Fruit fly (Drosophila melanogaster) whole organism, embryonic: Measurements from ENCODE around the gene unk.

ENCODE experiments used
- CG10431 ChIP-seq: fragments of 200-800 bp; sonication (Bioruptor generic); optimal IDR thresholded peaks from 3 replicates; lab custom pipeline; 2018; ENCODE audit warnings: missing biosample characterization, mild to moderate bottlenecking, missing genetic modification characterization
- CG11695 ChIP-seq: fragments of 200-800 bp; sonication (Bioruptor generic); IDR thresholded peaks from 3 replicates; pipeline ENCODE4 v1.3.6; 2022; ENCODE audit warnings: missing biosample characterization, missing genetic modification characterization
- CG11696 ChIP-seq: fragments of 200-800 bp; sonication (Bioruptor generic); IDR thresholded peaks from 2 replicates; pipeline ENCODE4 v1.3.6; 2022; ENCODE audit warnings: missing biosample characterization, missing genetic modification characterization
- CG14667 ChIP-seq: fragments of 200-800 bp; sonication (Bioruptor generic); IDR thresholded peaks from 2 replicates; pipeline ENCODE4 v1.3.6; 2022; ENCODE audit warnings: missing biosample characterization, missing genetic modification characterization
- CG14965 ChIP-seq: fragments of 200-800 bp; sonication (Bioruptor generic); optimal IDR thresholded peaks from 2 replicates; lab custom pipeline; 2016; ENCODE audit warnings: missing biosample characterization, missing genetic modification characterization, borderline replicate concordance
- CG2129 ChIP-seq: fragments of 200-800 bp; sonication (Bioruptor generic); IDR thresholded peaks from 2 replicates; pipeline ENCODE4 v1.3.6; 2022; ENCODE audit warnings: missing biosample characterization, missing genetic modification characterization; ENCODE audit not compliant: partially characterized antibody
- CG43689 ChIP-seq: fragments of 200-800 bp; sonication (Bioruptor generic); IDR thresholded peaks from 2 replicates; pipeline ENCODE4 v1.3.6; 2022; ENCODE audit warnings: missing biosample characterization, missing genetic modification characterization
- CG4617 ChIP-seq: fragments of 200-800 bp; sonication (Bioruptor generic); optimal IDR thresholded peaks from 3 replicates; lab custom pipeline; 2016; ENCODE audit warnings: missing biosample characterization, missing genetic modification characterization, borderline replicate concordance
- CG6689 ChIP-seq: fragments of 200-800 bp; sonication (Bioruptor generic); IDR thresholded peaks from 2 replicates; pipeline ENCODE4 v1.3.6; 2022; ENCODE audit warnings: missing biosample characterization, missing genetic modification characterization
- CG7963 ChIP-seq: fragments of 200-800 bp; sonication (Bioruptor generic); IDR thresholded peaks from 3 replicates; pipeline ENCODE4 v1.3.6; 2022; ENCODE audit warnings: missing biosample characterization, missing genetic modification characterization; ENCODE audit not compliant: partially characterized antibody
- CG8281 ChIP-seq: fragments of 200-800 bp; sonication (Bioruptor generic); optimal IDR thresholded peaks from 2 replicates; lab custom pipeline; 2018; ENCODE audit warnings: missing biosample characterization, mild to moderate bottlenecking, missing genetic modification characterization, moderate library complexity
- CrebB ChIP-seq: fragments of 200-800 bp; sonication (Bioruptor generic); optimal IDR thresholded peaks from 3 replicates; lab custom pipeline; 2018; ENCODE audit warnings: missing biosample characterization, mild to moderate bottlenecking, missing genetic modification characterization
- D ChIP-seq, 2 experiments: fragments of 200-800 bp in 1 of 2; fragments of >200 bp in 1 of 2; sonication (Bioruptor generic) in 1 of 2; optimal IDR thresholded peaks; 2 replicates in 1 of 2; 3 replicates in 1 of 2; lab custom pipeline; 2017; ENCODE audit warnings: mild to moderate bottlenecking in 1 of 2, missing biosample characterization in 1 of 2, missing genetic modification characterization in 1 of 2, missing genetic modification reagents in 1 of 2
- Dfd ChIP-seq, 2 experiments: fragments of >200 bp; optimal IDR thresholded peaks; 2 replicates each; lab custom pipeline; 2017; ENCODE audit warnings: missing biosample characterization in 2 of 2, missing genetic modification characterization in 2 of 2
- Dip3 ChIP-seq: fragments of 200-800 bp; sonication (Bioruptor generic); optimal IDR thresholded peaks from 3 replicates; lab custom pipeline; 2016; ENCODE audit warnings: missing biosample characterization, missing genetic modification characterization
- Doc2 ChIP-seq: fragments of 200-800 bp; sonication (Bioruptor generic); IDR thresholded peaks from 2 replicates; pipeline ENCODE4 v1.3.6; 2022; ENCODE audit warnings: missing biosample characterization, missing genetic modification characterization
- ERR ChIP-seq: fragments of 200-800 bp; sonication (Bioruptor generic); optimal IDR thresholded peaks from 2 replicates; lab custom pipeline; 2016; ENCODE audit warnings: missing biosample characterization, missing genetic modification characterization
- Ets65A ChIP-seq: fragments of 200-800 bp; sonication (Bioruptor generic); peaks from one replicate; lab custom pipeline; 2016; ENCODE audit warnings: missing biosample characterization, missing genetic modification characterization
- Fer1 ChIP-seq: fragments of 200-800 bp; sonication (Bioruptor generic); optimal IDR thresholded peaks from 2 replicates; lab custom pipeline; 2017; ENCODE audit warnings: missing biosample characterization, mild to moderate bottlenecking, missing genetic modification characterization
- Hr51 ChIP-seq, 2 experiments: fragments of 200-800 bp; sonication (Bioruptor generic); optimal IDR thresholded peaks; 2 replicates in 1 of 2; 3 replicates in 1 of 2; lab custom pipeline; 2016 to 2018; ENCODE audit warnings: missing biosample characterization in 2 of 2, missing genetic modification characterization in 2 of 2, mild to moderate bottlenecking in 1 of 2, moderate library complexity in 1 of 2
- Kr ChIP-seq: fragments of 200-800 bp; sonication (Bioruptor generic); optimal IDR thresholded peaks from 2 replicates; lab custom pipeline; 2017; ENCODE audit warnings: missing biosample characterization, mild to moderate bottlenecking, missing genetic modification characterization
- MESR4 ChIP-seq: fragments of 200-800 bp; sonication (Bioruptor generic); optimal IDR thresholded peaks from 2 replicates; lab custom pipeline; 2018; ENCODE audit warnings: missing biosample characterization, mild to moderate bottlenecking, missing genetic modification characterization, moderate library complexity
- NFAT ChIP-seq: fragments of 200-800 bp; sonication (Bioruptor generic); IDR thresholded peaks from 2 replicates; pipeline ENCODE4 v1.3.6; 2022; ENCODE audit warnings: missing biosample characterization, missing genetic modification characterization
- Nf-YB ChIP-seq: fragments of 200-800 bp; sonication (Bioruptor generic); optimal IDR thresholded peaks from 3 replicates; lab custom pipeline; 2019; ENCODE audit warnings: missing biosample characterization, mild to moderate bottlenecking, missing genetic modification characterization, moderate library complexity
- Nf-YC ChIP-seq: fragments of 200-800 bp; optimal IDR thresholded peaks from 3 replicates; lab custom pipeline; 2019; ENCODE audit warnings: missing biosample characterization, mild to moderate bottlenecking, missing genetic modification characterization, moderate library complexity
- ash1 ChIP-seq: fragments of 200-800 bp; sonication (Bioruptor generic); optimal IDR thresholded peaks from 2 replicates; lab custom pipeline; 2018; ENCODE audit warnings: missing biosample characterization, mild to moderate bottlenecking, missing genetic modification characterization
- cg ChIP-seq: fragments of 200-800 bp; sonication (Bioruptor generic); optimal IDR thresholded peaks from 3 replicates; lab custom pipeline; 2019; ENCODE audit warnings: missing biosample characterization, mild to moderate bottlenecking, missing genetic modification characterization, moderate library complexity
- croc ChIP-seq: fragments of 200-800 bp; sonication (Bioruptor generic); conservative IDR thresholded peaks from 3 replicates; pipeline ENCODE4 v1.3.6; 2022; ENCODE audit warnings: missing biosample characterization, missing genetic modification characterization
- crp ChIP-seq, 2 experiments: fragments of 200-800 bp; sonication (Bioruptor generic); optimal IDR thresholded peaks; 2 replicates in 1 of 2; 3 replicates in 1 of 2; lab custom pipeline; 2017; ENCODE audit warnings: missing biosample characterization in 2 of 2, missing genetic modification characterization in 2 of 2, mild to moderate bottlenecking in 1 of 2, moderate library complexity in 1 of 2
- dati ChIP-seq: fragments of 200-800 bp; sonication (Bioruptor generic); IDR thresholded peaks from 2 replicates; pipeline ENCODE4 v1.3.6; 2022; ENCODE audit warnings: missing biosample characterization, missing genetic modification characterization
- emc ChIP-seq: fragments of 200-800 bp; sonication (Bioruptor generic); optimal IDR thresholded peaks from 2 replicates; lab custom pipeline; 2016; ENCODE audit warnings: missing biosample characterization, missing genetic modification characterization
- fu2 ChIP-seq: fragments of 200-800 bp; sonication (Bioruptor generic); optimal IDR thresholded peaks from 2 replicates; lab custom pipeline; 2016; ENCODE audit warnings: missing biosample characterization, missing genetic modification characterization
- gce ChIP-seq: fragments of 200-800 bp; sonication (Bioruptor generic); IDR thresholded peaks from 3 replicates; pipeline ENCODE4 v1.3.6; 2022; ENCODE audit warnings: missing biosample characterization, missing genetic modification characterization
- kay ChIP-seq: fragments of 200-800 bp; sonication (Bioruptor generic); optimal IDR thresholded peaks from 2 replicates; lab custom pipeline; 2016; ENCODE audit warnings: missing biosample characterization, missing genetic modification characterization
- odd ChIP-seq: fragments of 200-800 bp; sonication (Bioruptor generic); optimal IDR thresholded peaks from 2 replicates; lab custom pipeline; 2017; ENCODE audit warnings: missing biosample characterization, mild to moderate bottlenecking, missing genetic modification characterization
- onecut ChIP-seq: fragments of 200-800 bp; sonication (Bioruptor generic); IDR thresholded peaks from 2 replicates; pipeline ENCODE4 v1.3.6; 2022; ENCODE audit warnings: missing biosample characterization, missing genetic modification characterization
- pb ChIP-seq: fragments of 200-800 bp; sonication (Bioruptor generic); optimal IDR thresholded peaks from 3 replicates; lab custom pipeline; 2016; ENCODE audit warnings: missing biosample characterization, missing genetic modification characterization
- phol ChIP-seq: fragments of 200-800 bp; sonication (Bioruptor generic); optimal IDR thresholded peaks from 3 replicates; lab custom pipeline; 2018; ENCODE audit warnings: missing biosample characterization, mild to moderate bottlenecking, missing genetic modification characterization, moderate library complexity
- seq ChIP-seq: fragments of 200-800 bp; sonication (Bioruptor generic); IDR thresholded peaks from 2 replicates; pipeline ENCODE4 v1.3.6; 2022; ENCODE audit warnings: missing biosample characterization, missing genetic modification characterization
- sna ChIP-seq: fragments of 200-800 bp; sonication (Bioruptor generic); IDR thresholded peaks from 2 replicates; pipeline ENCODE4 v1.3.6; 2022; ENCODE audit warnings: missing biosample characterization, missing genetic modification characterization; ENCODE audit not compliant: partially characterized antibody
- so ChIP-seq: fragments of 200-800 bp; sonication (Bioruptor generic); IDR thresholded peaks from 3 replicates; pipeline ENCODE4 v1.3.6; 2022; ENCODE audit warnings: missing biosample characterization, missing genetic modification characterization
- tup ChIP-seq: fragments of 200-800 bp; sonication (Bioruptor generic); optimal IDR thresholded peaks from 2 replicates; lab custom pipeline; 2016; ENCODE audit warnings: missing biosample characterization, mild to moderate bottlenecking, missing genetic modification characterization, moderate library complexity
- z ChIP-seq: fragments of 200-800 bp; sonication (Bioruptor generic); IDR thresholded peaks from 3 replicates; pipeline ENCODE4 v1.3.6; 2022; ENCODE audit warnings: missing biosample characterization, missing genetic modification characterization
- zfh1 ChIP-seq: fragments of 200-800 bp; sonication (Bioruptor generic); IDR thresholded peaks from 3 replicates; pipeline ENCODE4 v1.3.6; 2022; ENCODE audit warnings: missing biosample characterization, missing genetic modification characterization

Gene unk

dm6 chr3R:23157664-23158151 is at the start of gene unk (continued):
- TF ChIP-seq CG8281 (tag; lab: Kevin White, UChicago) (no peak), CrebB (peak; percentile 5), zfh1 (GFP tag; lab: Robert Waterston, UW) (0 out of 3 replicates have a peak, but pooled peaks have one; percentile 11), Ets65A (peak; percentile 38), z (no peak), crp (GFP tag; optimal IDR thresholded peaks at IDR 0.05; lab: Kevin White, UChicago) (peak in 1 of 2 experiments; percentile 16), CG14965 (GFP tag; lab: Kevin White, UChicago) (no peak), CG43689 (GFP tag; lab: Robert Waterston, UW) (no peak), MESR4 (GFP tag; lab: Kevin White, UChicago) (peak; percentile 73), fu2 (peak; percentile 9), CG11696 (GFP tag; lab: Robert Waterston, UW) (no peak), dati (GFP tag; lab: Robert Waterston, UW) (no peak), emc (GFP tag; lab: Kevin White, UChicago) (no peak), odd (no peak), ash1 (no peak), Dip3 (GFP tag; lab: Kevin White, UChicago) (no peak), CG2129 (GFP tag; lab: Robert Waterston, UW) (peak; percentile 94), tup (GFP tag; lab: Kevin White, UChicago) (no peak), D (optimal IDR thresholded peaks at IDR 0.05; lab: Kevin White, UChicago) (no peak), D (GFP tag; optimal IDR thresholded peaks at IDR 0.05; lab: Kevin White, UChicago) (no peak), pb (GFP tag; lab: Kevin White, UChicago) (no peak), sna (GFP tag; lab: Robert Waterston, UW) (peak; percentile 97), gce (GFP tag; lab: Robert Waterston, UW) (no peak), CG11695 (GFP tag; lab: Robert Waterston, UW) (no peak), CG10431 (GFP tag; lab: Kevin White, UChicago) (no peak)
- TF ChIP-seq, all 482 proteins: peak for 141

DNA sequence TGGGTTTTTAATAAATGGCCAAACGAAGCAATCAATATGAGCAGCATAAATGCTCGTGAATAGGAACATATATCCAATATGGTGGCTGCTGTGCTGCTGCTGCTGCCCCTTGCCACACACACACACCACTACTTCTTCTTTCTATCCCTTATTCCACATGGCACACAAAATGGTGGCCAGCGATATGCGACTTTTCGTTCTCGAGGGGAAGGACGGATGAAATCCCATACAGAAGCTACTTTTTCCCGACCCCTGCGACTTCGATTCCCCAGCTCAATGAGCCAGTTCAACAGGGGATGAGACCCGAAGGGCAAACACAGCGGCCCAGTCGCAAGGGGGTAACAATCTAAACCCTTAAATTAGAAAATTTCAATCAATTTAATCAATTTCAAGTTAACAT is 49.6 kb upstream of the unk start:
- TF ChIP-seq Doc2 (no peak), Nf-YB (GFP tag; lab: Kevin White, UChicago) (peak; percentile 71), Nf-YC (peak; percentile 76), phol (peak; percentile 40), cg (GFP tag; lab: Kevin White, UChicago) (peak; percentile 40), CG14667 (no peak), seq (peak; percentile 76; the same call in 1 of the 2 replicates)
- TF ChIP-seq, all 482 proteins: peak for 5

- no peak for TF ChIP-seq so
- no peak for TF ChIP-seq onecut (GFP tag; lab: Robert Waterston, UW)
- TF ChIP-seq CG6689 (GFP tag; lab: Robert Waterston, UW), result no peak
- TF ChIP-seq croc (GFP tag; lab: Robert Waterston, UW), result no peak
- TF ChIP-seq ERR (GFP tag; lab: Kevin White, UChicago), result no peak
- TF ChIP-seq Fer1, result no peak
- TF ChIP-seq Hr51 (GFP tag; optimal IDR thresholded peaks at IDR 0.05; lab: Kevin White, UChicago), result no peak
- no peak for TF ChIP-seq kay (GFP tag; lab: Kevin White, UChicago)
- no peak for TF ChIP-seq z
- TF ChIP-seq CG7963 (GFP tag; lab: Robert Waterston, UW), result no peak
- no peak for TF ChIP-seq Kr
- no peak for TF ChIP-seq CG4617 (GFP tag; lab: Kevin White, UChicago)
- TF ChIP-seq phol, result no peak
- no peak for TF ChIP-seq CG2129 (GFP tag; lab: Robert Waterston, UW)
- no peak for TF ChIP-seq Dfd (GFP tag; optimal IDR thresholded peaks at IDR 0.05; lab: Kevin White, UChicago)
- no peak for TF ChIP-seq NFAT (GFP tag; lab: Robert Waterston, UW)
Observed at dm6 chr3R:23203934-23204333, 46.3 kb upstream of the unk start, which contains the start of gene fzo. Gene fzo (minus strand): TSS chr3R:23204034.
